Worm (Caenorhabditis elegans) whole organism, midembryonic: Measurements from ENCODE around the gene C02G6.3.

Source experiments
- T22C8.4 ChIP-seq: fragments of 200-800 bp; sonication (Bioruptor generic); IDR thresholded peaks from 2 replicates; pipeline ENCODE4 v1.3.6; 2022; ENCODE audit warnings: missing genetic modification characterization, missing compliant biosample characterization
- cog-1 ChIP-seq: sonication (generic microtip); optimal IDR thresholded peaks from 2 replicates; lab custom pipeline; 2016; ENCODE audit warnings: missing genetic modification characterization, missing compliant biosample characterization
- flt-1 ChIP-seq: fragments of 200-800 bp; sonication (Bioruptor generic); IDR thresholded peaks from 2 replicates; pipeline ENCODE4 v1.3.6; 2022; ENCODE audit warnings: missing genetic modification characterization, missing compliant biosample characterization
- klf-2 ChIP-seq: fragments of 200-800 bp; sonication (Bioruptor generic); conservative IDR thresholded peaks from 2 replicates; pipeline ENCODE4 v1.3.6; 2022; ENCODE audit warnings: missing genetic modification reagents, missing genetic modification characterization, missing compliant biosample characterization
- med-1 ChIP-seq: sonication (generic microtip); optimal IDR thresholded peaks from 2 replicates; lab custom pipeline; 2017; ENCODE audit warnings: missing genetic modification characterization, mild to moderate bottlenecking, missing compliant biosample characterization, antibody characterized with exemption, missing genetic modification reagents; ENCODE audit not compliant: insufficient read depth
- ref-1 ChIP-seq: fragments of 200-800 bp; sonication (Bioruptor generic); conservative IDR thresholded peaks from 2 replicates; pipeline ENCODE4 v1.3.6; 2022; ENCODE audit warnings: missing genetic modification reagents, missing genetic modification characterization, missing compliant biosample characterization
- ztf-23 ChIP-seq: fragments of 200-800 bp; sonication (Bioruptor generic); IDR thresholded peaks from 2 replicates; pipeline ENCODE4 v1.3.6; 2022; ENCODE audit warnings: missing genetic modification reagents, missing genetic modification characterization, missing compliant biosample characterization
- ztf-29 ChIP-seq: fragments of 200-800 bp; sonication (Bioruptor generic); IDR thresholded peaks from 2 replicates; pipeline ENCODE4 v1.3.6; 2022; ENCODE audit warnings: missing genetic modification reagents, missing genetic modification characterization, missing compliant biosample characterization

ce11 chrV:5880064-5880463, at the start of gene C02G6.3:
- TF ChIP-seq ztf-23 (GFP tag; lab: Robert Waterston, UW) (no peak), cog-1 (no peak), klf-2 (GFP tag; lab: Robert Waterston, UW) (no peak), T22C8.4 (GFP tag; lab: Robert Waterston, UW) (no peak), ref-1 (GFP tag; lab: Robert Waterston, UW) (no peak), flt-1 (GFP tag; lab: Robert Waterston, UW) (no peak), med-1 (GFP tag; lab: Kevin White, UChicago) (no peak), ztf-29 (GFP tag; lab: Robert Waterston, UW) (no peak)
